Worm (Caenorhabditis elegans) whole organism, L1 larva: ENCODE results near the gene C32C4.3.

Experiments
- aly-2 ChIP-seq: fragments of 150-350 bp; optimal IDR thresholded peaks from 2 replicates; lab custom pipeline; 2014; ENCODE audit warnings: missing biosample characterization, missing genetic modification characterization
- blmp-1 ChIP-seq: fragments of 150-350 bp; optimal IDR thresholded peaks from 2 replicates; lab custom pipeline; 2014; ENCODE audit warnings: missing biosample characterization, missing genetic modification characterization
- jun-1 ChIP-seq: fragments of 150-350 bp; optimal IDR thresholded peaks from 2 replicates; lab custom pipeline; 2014; ENCODE audit warnings: missing biosample characterization, missing genetic modification reagents, missing genetic modification characterization
- lin-15B ChIP-seq: fragments of 150-350 bp; sonication (generic microtip); optimal IDR thresholded peaks from 3 replicates; lab custom pipeline; 2014; ENCODE audit warnings: missing biosample characterization, missing genetic modification characterization
- lsy-2 ChIP-seq, 2 experiments: fragments of 150-350 bp; optimal IDR thresholded peaks; 2 replicates each; lab custom pipeline; 2014; ENCODE audit warnings: missing biosample characterization in 2 of 2, missing genetic modification characterization in 2 of 2
- mab-9 ChIP-seq: fragments of 200-800 bp; sonication (Bioruptor generic); IDR thresholded peaks from 2 replicates; pipeline ENCODE4 v1.3.6; 2022; ENCODE audit warnings: missing genetic modification reagents, missing genetic modification characterization, missing compliant biosample characterization
- nhr-28 ChIP-seq: fragments of 150-350 bp; optimal IDR thresholded peaks from 2 replicates; lab custom pipeline; 2014; ENCODE audit warnings: missing biosample characterization, missing genetic modification characterization
- nhr-47 ChIP-seq: sonication (generic microtip); optimal IDR thresholded peaks from 2 replicates; lab custom pipeline; 2016; ENCODE audit warnings: mild to moderate bottlenecking, missing genetic modification characterization, moderate library complexity, missing compliant biosample characterization
- nhr-77 ChIP-seq: fragments of 150-350 bp; optimal IDR thresholded peaks from 2 replicates; lab custom pipeline; 2014; ENCODE audit warnings: missing biosample characterization, missing genetic modification characterization
- snpc-4 ChIP-seq: fragments of 150-350 bp; optimal IDR thresholded peaks from 2 replicates; lab custom pipeline; 2014; ENCODE audit warnings: missing biosample characterization, missing genetic modification characterization
- unc-130 ChIP-seq: fragments of 150-350 bp; optimal IDR thresholded peaks from 2 replicates; lab custom pipeline; 2017; ENCODE audit warnings: missing biosample characterization, missing genetic modification characterization, inconsistent platforms
- unc-62 ChIP-seq: fragments of 150-350 bp; optimal IDR thresholded peaks from 2 replicates; lab custom pipeline; 2014; ENCODE audit warnings: missing biosample characterization, missing genetic modification reagents, missing genetic modification characterization
- zip-4 ChIP-seq: fragments of 200-800 bp; sonication (Bioruptor generic); optimal IDR thresholded peaks from 2 replicates; lab custom pipeline; 2018; ENCODE audit warnings: mild to moderate bottlenecking, missing genetic modification characterization, moderate library complexity, missing compliant biosample characterization

DNA sequence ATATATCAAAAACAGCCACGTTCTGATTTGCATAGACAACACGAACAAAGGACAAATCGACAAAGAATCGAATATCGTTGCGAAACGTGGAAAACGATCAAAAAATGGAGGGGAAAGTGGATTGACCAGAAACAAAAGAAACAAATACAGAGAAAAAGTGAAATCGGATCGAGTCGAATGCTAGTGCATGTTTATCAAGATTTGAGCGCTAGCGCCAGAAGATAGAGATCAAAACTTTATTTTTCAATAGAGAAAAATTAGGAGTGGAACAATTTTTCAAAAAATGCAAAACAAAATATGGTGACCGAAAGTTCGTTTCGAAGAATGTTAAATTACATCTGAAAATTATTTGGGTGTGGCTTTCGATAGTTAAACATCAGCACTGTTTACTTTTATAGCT, 15.1 kb upstream of the C32C4.3 start:
- no peak for TF ChIP-seq unc-62
- no peak for TF ChIP-seq zip-4 (GFP tag; lab: Kevin White, UChicago)
- TF ChIP-seq jun-1 (tag; lab: Kevin White, UChicago) = no peak
- TF ChIP-seq lsy-2 (tag; optimal IDR thresholded peaks at IDR 0.05; lab: Kevin White, UChicago) = no peak
- peak; percentile 87 for TF ChIP-seq blmp-1
- no peak for TF ChIP-seq lin-15B (tag; lab: Kevin White, UChicago)
- TF ChIP-seq nhr-77 (tag; lab: Kevin White, UChicago) = no peak
- no peak for TF ChIP-seq nhr-47
- no peak for TF ChIP-seq aly-2
- no peak for TF ChIP-seq nhr-28 (tag; lab: Kevin White, UChicago)
- TF ChIP-seq snpc-4 (tag; lab: Kevin White, UChicago) = no peak
- no peak for TF ChIP-seq mab-9 (GFP tag; lab: Robert Waterston, UW)
- no peak for TF ChIP-seq unc-130
